Fruit fly (Drosophila melanogaster) whole organism, embryonic: Measurements from ENCODE around the gene CG44261.

ENCODE experiments used
- ATbp ChIP-seq: fragments of 200-800 bp; sonication (Bioruptor generic); optimal IDR thresholded peaks from 2 replicates; lab custom pipeline; 2017; ENCODE audit warnings: missing biosample characterization, mild to moderate bottlenecking, missing genetic modification characterization, missing genetic modification reagents
- Ada2b ChIP-seq: fragments of 200-800 bp; sonication (Bioruptor generic); IDR thresholded peaks from 2 replicates; pipeline ENCODE4 v1.3.6; 2022; ENCODE audit warnings: missing biosample characterization, missing genetic modification characterization
- BtbVII ChIP-seq: fragments of 200-800 bp; sonication (Bioruptor generic); optimal IDR thresholded peaks from 3 replicates; lab custom pipeline; 2017; ENCODE audit warnings: missing biosample characterization, mild to moderate bottlenecking, missing genetic modification characterization
- CG13424 ChIP-seq: fragments of 200-800 bp; sonication (Bioruptor generic); optimal IDR thresholded peaks from 2 replicates; lab custom pipeline; 2019; ENCODE audit warnings: missing biosample characterization, mild to moderate bottlenecking, missing genetic modification characterization, moderate library complexity
- CG14667 ChIP-seq: fragments of 200-800 bp; sonication (Bioruptor generic); IDR thresholded peaks from 2 replicates; pipeline ENCODE4 v1.3.6; 2022; ENCODE audit warnings: missing biosample characterization, missing genetic modification characterization
- CG1603 ChIP-seq: fragments of 200-800 bp; sonication (Bioruptor generic); optimal IDR thresholded peaks from 2 replicates; lab custom pipeline; 2019; ENCODE audit warnings: missing biosample characterization, mild to moderate bottlenecking, missing genetic modification characterization, moderate library complexity
- CG1832 ChIP-seq: fragments of 200-800 bp; sonication (Bioruptor generic); optimal IDR thresholded peaks from 2 replicates; lab custom pipeline; 2017; ENCODE audit warnings: missing biosample characterization, mild to moderate bottlenecking, missing genetic modification characterization, inconsistent platforms
- CG18619 ChIP-seq: fragments of 200-800 bp; sonication (Bioruptor generic); optimal IDR thresholded peaks from 3 replicates; lab custom pipeline; 2017; ENCODE audit warnings: missing biosample characterization, mild to moderate bottlenecking, missing genetic modification characterization
- CG18764 ChIP-seq: fragments of 200-800 bp; sonication (Bioruptor generic); optimal IDR thresholded peaks from 3 replicates; lab custom pipeline; 2016; ENCODE audit warnings: missing biosample characterization, missing genetic modification characterization
- CG30020 ChIP-seq: fragments of 200-800 bp; optimal IDR thresholded peaks from 2 replicates; lab custom pipeline; 2019; ENCODE audit warnings: missing biosample characterization, mild to moderate bottlenecking, missing genetic modification characterization, moderate library complexity
- CG3065 ChIP-seq: fragments of 200-800 bp; sonication (Bioruptor generic); optimal IDR thresholded peaks from 2 replicates; lab custom pipeline; 2016; ENCODE audit warnings: missing biosample characterization, missing genetic modification characterization
- CG34422 ChIP-seq: fragments of 200-800 bp; sonication (Bioruptor generic); IDR thresholded peaks from 3 replicates; pipeline ENCODE4 v1.3.6; 2022; ENCODE audit warnings: missing biosample characterization, missing genetic modification characterization
- CG43689 ChIP-seq: fragments of 200-800 bp; sonication (Bioruptor generic); IDR thresholded peaks from 2 replicates; pipeline ENCODE4 v1.3.6; 2022; ENCODE audit warnings: missing biosample characterization, missing genetic modification characterization
- CG4820 ChIP-seq: fragments of 200-800 bp; sonication (Bioruptor generic); optimal IDR thresholded peaks from 3 replicates; lab custom pipeline; 2016; ENCODE audit warnings: missing biosample characterization, missing genetic modification characterization
- CG7987 ChIP-seq: fragments of 200-800 bp; sonication (Bioruptor generic); optimal IDR thresholded peaks from 2 replicates; lab custom pipeline; 2018; ENCODE audit warnings: missing biosample characterization, mild to moderate bottlenecking, missing genetic modification characterization, moderate library complexity
- CG8290 ChIP-seq, 3 experiments: fragments of 200-800 bp; sonication (Bioruptor generic); optimal IDR thresholded peaks; 2 replicates each; lab custom pipeline; 2016 to 2019; ENCODE audit warnings: missing biosample characterization in 3 of 3, missing genetic modification characterization in 3 of 3, mild to moderate bottlenecking in 2 of 3, moderate library complexity in 1 of 3
- D ChIP-seq, 2 experiments: fragments of 200-800 bp in 1 of 2; fragments of >200 bp in 1 of 2; sonication (Bioruptor generic) in 1 of 2; optimal IDR thresholded peaks; 2 replicates in 1 of 2; 3 replicates in 1 of 2; lab custom pipeline; 2017; ENCODE audit warnings: mild to moderate bottlenecking in 1 of 2, missing biosample characterization in 1 of 2, missing genetic modification characterization in 1 of 2, missing genetic modification reagents in 1 of 2
- Dad ChIP-seq: fragments of 200-800 bp; sonication (Bioruptor generic); optimal IDR thresholded peaks from 3 replicates; lab custom pipeline; 2016; ENCODE audit warnings: missing biosample characterization, missing genetic modification characterization
- Dp ChIP-seq: fragments of 200-800 bp; sonication (Bioruptor generic); optimal IDR thresholded peaks from 2 replicates; lab custom pipeline; 2018; ENCODE audit warnings: missing biosample characterization, mild to moderate bottlenecking, missing genetic modification characterization, moderate library complexity
- Gsc ChIP-seq: fragments of 200-800 bp; sonication (Bioruptor generic); IDR thresholded peaks from 2 replicates; pipeline ENCODE4 v1.3.6; 2022; ENCODE audit warnings: missing biosample characterization, missing genetic modification characterization
- Gug ChIP-seq: fragments of 200-800 bp; sonication (Bioruptor generic); IDR thresholded peaks from 4 replicates; pipeline ENCODE4 v1.3.6; 2022; ENCODE audit warnings: missing biosample characterization, missing genetic modification characterization
- HLH4C ChIP-seq: fragments of 200-800 bp; sonication (Bioruptor generic); IDR thresholded peaks from 3 replicates; pipeline ENCODE4 v1.3.6; 2022; ENCODE audit warnings: missing biosample characterization, missing genetic modification characterization; ENCODE audit not compliant: partially characterized antibody
- Hey ChIP-seq: fragments of 200-800 bp; sonication (Bioruptor generic); optimal IDR thresholded peaks from 3 replicates; lab custom pipeline; 2018; ENCODE audit warnings: missing biosample characterization, mild to moderate bottlenecking, missing genetic modification characterization
- Hr3 ChIP-seq: fragments of 200-800 bp; sonication (Bioruptor generic); optimal IDR thresholded peaks from 3 replicates; lab custom pipeline; 2016; ENCODE audit warnings: missing biosample characterization, missing genetic modification characterization
- Nf-YB ChIP-seq: fragments of 200-800 bp; sonication (Bioruptor generic); optimal IDR thresholded peaks from 3 replicates; lab custom pipeline; 2019; ENCODE audit warnings: missing biosample characterization, mild to moderate bottlenecking, missing genetic modification characterization, moderate library complexity
- Opbp ChIP-seq: fragments of 200-800 bp; sonication (Bioruptor generic); IDR thresholded peaks from 3 replicates; pipeline ENCODE4 v1.3.6; 2022; ENCODE audit warnings: missing biosample characterization, missing genetic modification characterization; ENCODE audit not compliant: partially characterized antibody
- Ptx1 ChIP-seq: fragments of 200-800 bp; sonication (Bioruptor generic); IDR thresholded peaks from 2 replicates; pipeline ENCODE4 v1.3.6; 2022; ENCODE audit warnings: missing biosample characterization, missing genetic modification characterization
- Scr ChIP-seq: fragments of 200-800 bp; sonication (Bioruptor generic); IDR thresholded peaks from 2 replicates; pipeline ENCODE4 v1.3.6; 2022; ENCODE audit warnings: missing biosample characterization, missing genetic modification characterization; ENCODE audit not compliant: partially characterized antibody
- Sin3A ChIP-seq: fragments of >200 bp; optimal IDR thresholded peaks from 2 replicates; lab custom pipeline; 2018
- amos ChIP-seq: fragments of 200-800 bp; sonication (Bioruptor generic); IDR thresholded peaks from 2 replicates; pipeline ENCODE4 v1.3.6; 2022; ENCODE audit warnings: missing biosample characterization, missing genetic modification characterization; ENCODE audit not compliant: partially characterized antibody
- bowl ChIP-seq: fragments of 200-800 bp; sonication (Bioruptor generic); IDR thresholded peaks from 2 replicates; pipeline ENCODE4 v1.3.6; 2022; ENCODE audit warnings: missing biosample characterization, missing genetic modification characterization
- dm ChIP-seq: fragments of 200-800 bp; sonication (Bioruptor generic); optimal IDR thresholded peaks from 3 replicates; lab custom pipeline; 2016; ENCODE audit warnings: missing biosample characterization, missing genetic modification characterization
- dmrt99B ChIP-seq: fragments of 200-800 bp; sonication (Bioruptor generic); optimal IDR thresholded peaks from 2 replicates; lab custom pipeline; 2018; ENCODE audit warnings: missing biosample characterization, mild to moderate bottlenecking, missing genetic modification characterization, moderate library complexity
- exex ChIP-seq: fragments of 200-800 bp; sonication (Bioruptor generic); optimal IDR thresholded peaks from 4 replicates; lab custom pipeline; 2018; ENCODE audit warnings: missing biosample characterization, mild to moderate bottlenecking, missing genetic modification characterization, moderate library complexity
- fd102C ChIP-seq: fragments of 200-800 bp; sonication (Bioruptor generic); optimal IDR thresholded peaks from 2 replicates; lab custom pipeline; 2018; ENCODE audit warnings: missing biosample characterization, mild to moderate bottlenecking, missing genetic modification characterization, moderate library complexity
- fd3F ChIP-seq: fragments of 200-800 bp; sonication (Bioruptor generic); optimal IDR thresholded peaks from 2 replicates; lab custom pipeline; 2018; ENCODE audit warnings: missing biosample characterization, mild to moderate bottlenecking, missing genetic modification characterization, moderate library complexity
- gfzf ChIP-seq: fragments of 200-800 bp; sonication (Bioruptor generic); optimal IDR thresholded peaks from 2 replicates; lab custom pipeline; 2016; ENCODE audit warnings: missing biosample characterization, mild to moderate bottlenecking, missing genetic modification characterization, moderate library complexity
- gsb ChIP-seq: fragments of 200-800 bp; sonication (Bioruptor generic); IDR thresholded peaks from 2 replicates; pipeline ENCODE4 v1.3.6; 2022; ENCODE audit warnings: missing biosample characterization, missing genetic modification characterization
- ind ChIP-seq: fragments of 200-800 bp; sonication (Bioruptor generic); optimal IDR thresholded peaks from 3 replicates; lab custom pipeline; 2016; ENCODE audit warnings: missing biosample characterization, missing genetic modification characterization
- klu ChIP-seq: fragments of 200-800 bp; sonication (Bioruptor generic); IDR thresholded peaks from 2 replicates; pipeline ENCODE4 v1.3.6; 2022; ENCODE audit warnings: missing biosample characterization, missing genetic modification characterization
- lola ChIP-seq, 3 experiments: fragments of >200 bp in 2 of 3; fragments of 200-800 bp in 1 of 3; sonication (Bioruptor generic) in 1 of 3; optimal IDR thresholded peaks; 2 replicates each; lab custom pipeline; 2017 to 2019; ENCODE audit warnings: missing biosample characterization in 3 of 3, missing genetic modification characterization in 3 of 3, mild to moderate bottlenecking in 1 of 3, moderate library complexity in 1 of 3
- odd ChIP-seq: fragments of 200-800 bp; sonication (Bioruptor generic); optimal IDR thresholded peaks from 2 replicates; lab custom pipeline; 2017; ENCODE audit warnings: missing biosample characterization, mild to moderate bottlenecking, missing genetic modification characterization
- pita ChIP-seq: fragments of 200-800 bp; sonication (Bioruptor generic); optimal IDR thresholded peaks from 2 replicates; lab custom pipeline; 2017; ENCODE audit warnings: missing biosample characterization, mild to moderate bottlenecking, missing genetic modification characterization
- seq ChIP-seq: fragments of 200-800 bp; sonication (Bioruptor generic); IDR thresholded peaks from 2 replicates; pipeline ENCODE4 v1.3.6; 2022; ENCODE audit warnings: missing biosample characterization, missing genetic modification characterization
- slp2 ChIP-seq: fragments of 200-800 bp; sonication (Bioruptor generic); optimal IDR thresholded peaks from 2 replicates; lab custom pipeline; 2016; ENCODE audit warnings: missing biosample characterization, missing genetic modification characterization
- tll ChIP-seq, 2 experiments: fragments of 200-800 bp in 1 of 2; fragments of >200 bp in 1 of 2; sonication (Bioruptor generic) in 1 of 2; optimal IDR thresholded peaks; 2 replicates each; lab custom pipeline; 2017 to 2019; ENCODE audit warnings: missing biosample characterization in 2 of 2, missing genetic modification characterization in 2 of 2, mild to moderate bottlenecking in 1 of 2, moderate library complexity in 1 of 2
- unc-4 ChIP-seq: fragments of 200-800 bp; sonication (Bioruptor generic); IDR thresholded peaks from 2 replicates; pipeline ENCODE4 v1.3.6; 2022; ENCODE audit warnings: missing biosample characterization, missing genetic modification characterization; ENCODE audit not compliant: partially characterized antibody
- z ChIP-seq: fragments of 200-800 bp; sonication (Bioruptor generic); IDR thresholded peaks from 3 replicates; pipeline ENCODE4 v1.3.6; 2022; ENCODE audit warnings: missing biosample characterization, missing genetic modification characterization

The CG44261 gene

dm6 chr3R:9378644-9379411 lies 29.1 kb downstream of the CG44261 start (continued):
- peak; percentile 36 for TF ChIP-seq CG18619 (GFP tag; lab: Kevin White, UChicago)
- no peak for TF ChIP-seq klu (GFP tag; lab: Robert Waterston, UW)
- peak; percentile 6 for TF ChIP-seq CG3065 (GFP tag; lab: Kevin White, UChicago)
- TF ChIP-seq Dad (GFP tag; lab: Kevin White, UChicago), result no peak
- TF ChIP-seq odd, result peak; percentile 40
- no peak for TF ChIP-seq CG34422
- no peak for TF ChIP-seq z (GFP tag; lab: Robert Waterston, UW)
- no peak for TF ChIP-seq unc-4 (GFP tag; lab: Robert Waterston, UW)
- TF ChIP-seq HLH4C, result no peak
- peak; percentile 46 for TF ChIP-seq ATbp
- no peak for TF ChIP-seq ind (GFP tag; lab: Kevin White, UChicago)
- TF ChIP-seq lola (GFP tag; optimal IDR thresholded peaks at IDR 0.05; lab: Kevin White, UChicago), result peak in 1 of 3 experiments; percentile 90
- no peak for TF ChIP-seq Ada2b (GFP tag; lab: Robert Waterston, UW)
- TF ChIP-seq seq, result no peak
- TF ChIP-seq CG7987, result no peak
- peak; percentile 51 for TF ChIP-seq Nf-YB (GFP tag; lab: Kevin White, UChicago)
- no peak for TF ChIP-seq CG43689 (GFP tag; lab: Robert Waterston, UW)
- TF ChIP-seq Opbp, result no peak
- peak; percentile 21; the same call in 1 of the 2 replicates for TF ChIP-seq Ptx1 (GFP tag; lab: Robert Waterston, UW)
- no peak for TF ChIP-seq Gug
- no peak for TF ChIP-seq dm (GFP tag; lab: Kevin White, UChicago)
- TF ChIP-seq fd102C, result peak; percentile 65
- TF ChIP-seq pita, result no peak
- no peak for TF ChIP-seq fd3F
- peak; percentile 51 for TF ChIP-seq CG1603
- no peak for TF ChIP-seq gsb
- no peak for TF ChIP-seq Dp (GFP tag; lab: Kevin White, UChicago)
- TF ChIP-seq Hr3 (GFP tag; lab: Kevin White, UChicago), result peak; percentile 55
- peak in 1 of 2 experiments; percentile 81 for TF ChIP-seq tll (GFP tag; optimal IDR thresholded peaks at IDR 0.05; lab: Kevin White, UChicago)
- TF ChIP-seq CG30020 (tag; lab: Kevin White, UChicago), result peak; percentile 27
- TF ChIP-seq BtbVII (GFP tag; lab: Kevin White, UChicago), result no peak
- peak; percentile 50 for TF ChIP-seq CG13424 (tag; lab: Kevin White, UChicago)
- TF ChIP-seq CG4820 (GFP tag; lab: Kevin White, UChicago), result peak; percentile 47
- TF ChIP-seq CG1832 (GFP tag; lab: Kevin White, UChicago), result no peak
- TF ChIP-seq amos (GFP tag; lab: Robert Waterston, UW), result no peak
- no peak for TF ChIP-seq gfzf (GFP tag; lab: Kevin White, UChicago)
- TF ChIP-seq Scr (GFP tag; lab: Robert Waterston, UW), result no peak
- no peak for TF ChIP-seq Gsc (GFP tag; lab: Robert Waterston, UW)
- TF ChIP-seq CG14667 (GFP tag; lab: Robert Waterston, UW), result no peak
- peak; percentile 31 for TF ChIP-seq CG8290 (GFP tag; optimal IDR thresholded peaks at IDR 0.05; lab: Kevin White, UChicago)
- peak in 1 of 2 experiments; percentile 37 for TF ChIP-seq CG8290 (tag; optimal IDR thresholded peaks at IDR 0.05; lab: Kevin White, UChicago)
- peak; percentile 48 for TF ChIP-seq dmrt99B (tag; lab: Kevin White, UChicago)
- TF ChIP-seq exex (tag; lab: Kevin White, UChicago), result no peak
- no peak for TF ChIP-seq Sin3A (lab: Kevin White, UChicago)
- TF ChIP-seq slp2 (GFP tag; lab: Kevin White, UChicago), result no peak
- no peak for TF ChIP-seq Hey
- TF ChIP-seq CG18764, result peak; percentile 25
- no peak for TF ChIP-seq bowl (GFP tag; lab: Robert Waterston, UW)
- TF ChIP-seq D (optimal IDR thresholded peaks at IDR 0.05; lab: Kevin White, UChicago), result no peak
- peak; percentile 74 for TF ChIP-seq D (GFP tag; optimal IDR thresholded peaks at IDR 0.05; lab: Kevin White, UChicago)
